Fruit fly (Drosophila melanogaster) whole organism, adult: ENCODE measurements around the gene CG9426.

ENCODE experiments used
- CG11617 ChIP-seq: fragments of 200-800 bp; sonication (Bioruptor generic); optimal IDR thresholded peaks from 2 replicates; lab custom pipeline; 2017; ENCODE audit warnings: mild to moderate bottlenecking, missing biosample characterization, missing genetic modification reagents, missing genetic modification characterization
- CG12768 ChIP-seq: fragments of 200-800 bp; sonication (Bioruptor generic); optimal IDR thresholded peaks from 2 replicates; lab custom pipeline; 2017; ENCODE audit warnings: missing biosample characterization, missing genetic modification characterization, mild to moderate bottlenecking, moderate library complexity, missing genetic modification reagents
- CG14711 ChIP-seq: fragments of 200-800 bp; sonication (Bioruptor generic); optimal IDR thresholded peaks from 2 replicates; lab custom pipeline; 2018; ENCODE audit warnings: missing biosample characterization, mild to moderate bottlenecking, missing genetic modification characterization, moderate library complexity
- CG1620 ChIP-seq: fragments of 200-800 bp; sonication (Bioruptor generic); optimal IDR thresholded peaks from 2 replicates; lab custom pipeline; 2016; ENCODE audit warnings: missing biosample characterization, missing genetic modification characterization
- CG33017 ChIP-seq: fragments of 200-800 bp; sonication (Bioruptor generic); optimal IDR thresholded peaks from 2 replicates; lab custom pipeline; 2018; ENCODE audit warnings: missing biosample characterization, mild to moderate bottlenecking, missing genetic modification characterization, moderate library complexity
- CG5204 ChIP-seq: fragments of 200-800 bp; sonication (Bioruptor generic); optimal IDR thresholded peaks from 2 replicates; lab custom pipeline; 2016; ENCODE audit warnings: missing biosample characterization, missing genetic modification characterization
- CG7045 ChIP-seq: fragments of 200-800 bp; sonication (Bioruptor generic); optimal IDR thresholded peaks from 2 replicates; lab custom pipeline; 2017; ENCODE audit warnings: missing biosample characterization, mild to moderate bottlenecking, missing genetic modification characterization
- CG7101 ChIP-seq: fragments of 200-800 bp; sonication (Bioruptor generic); optimal IDR thresholded peaks from 2 replicates; lab custom pipeline; 2018; ENCODE audit warnings: missing biosample characterization, mild to moderate bottlenecking, missing genetic modification characterization, moderate library complexity
- Clk ChIP-seq: fragments of 200-800 bp; sonication (Bioruptor generic); optimal IDR thresholded peaks from 2 replicates; lab custom pipeline; 2017; ENCODE audit warnings: missing biosample characterization, missing genetic modification characterization
- Crg-1 ChIP-seq: fragments of 200-800 bp; sonication (Bioruptor generic); optimal IDR thresholded peaks from 2 replicates; lab custom pipeline; 2016; ENCODE audit warnings: missing biosample characterization, missing genetic modification characterization
- Hr96 ChIP-seq: fragments of 200-800 bp; sonication (Bioruptor generic); optimal IDR thresholded peaks from 2 replicates; lab custom pipeline; 2016; ENCODE audit warnings: missing biosample characterization, missing genetic modification characterization
- Mnt ChIP-seq: fragments of 200-800 bp; sonication (Bioruptor generic); optimal IDR thresholded peaks from 2 replicates; lab custom pipeline; 2016; ENCODE audit warnings: missing biosample characterization, mild to moderate bottlenecking, missing genetic modification characterization
- bab1 ChIP-seq: fragments of 200-800 bp; sonication (Bioruptor generic); optimal IDR thresholded peaks from 3 replicates; lab custom pipeline; 2019; ENCODE audit warnings: missing biosample characterization, mild to moderate bottlenecking, missing genetic modification characterization, moderate library complexity
- cic ChIP-seq: fragments of 200-800 bp; sonication (Bioruptor generic); optimal IDR thresholded peaks from 2 replicates; lab custom pipeline; 2017; ENCODE audit warnings: missing biosample characterization, mild to moderate bottlenecking, missing genetic modification characterization, moderate library complexity
- cnc ChIP-seq, 2 experiments: fragments of >200 bp; optimal IDR thresholded peaks; 2 replicates each; lab custom pipeline; 2017
- kay ChIP-seq: fragments of 200-800 bp; sonication (Bioruptor generic); peaks from one replicate; lab custom pipeline; 2016; ENCODE audit warnings: missing biosample characterization, missing genetic modification characterization, borderline replicate concordance
- ovo ChIP-seq: fragments of 200-800 bp; sonication (Bioruptor generic); optimal IDR thresholded peaks from 2 replicates; lab custom pipeline; 2016; ENCODE audit warnings: missing biosample characterization, missing genetic modification characterization
- pad ChIP-seq: fragments of 200-800 bp; sonication (Bioruptor generic); optimal IDR thresholded peaks from 3 replicates; lab custom pipeline; 2017; ENCODE audit warnings: missing biosample characterization, missing genetic modification characterization, mild to moderate bottlenecking, moderate library complexity, missing genetic modification reagents
- tj ChIP-seq: fragments of 200-800 bp; sonication (Bioruptor generic); optimal IDR thresholded peaks from 3 replicates; lab custom pipeline; 2017; ENCODE audit warnings: missing biosample characterization, mild to moderate bottlenecking, missing genetic modification characterization, moderate library complexity
- toe ChIP-seq: fragments of 200-800 bp; sonication (Bioruptor generic); optimal IDR thresholded peaks from 2 replicates; lab custom pipeline; 2016; ENCODE audit warnings: missing biosample characterization, missing genetic modification characterization

The CG9426 gene

DNA sequence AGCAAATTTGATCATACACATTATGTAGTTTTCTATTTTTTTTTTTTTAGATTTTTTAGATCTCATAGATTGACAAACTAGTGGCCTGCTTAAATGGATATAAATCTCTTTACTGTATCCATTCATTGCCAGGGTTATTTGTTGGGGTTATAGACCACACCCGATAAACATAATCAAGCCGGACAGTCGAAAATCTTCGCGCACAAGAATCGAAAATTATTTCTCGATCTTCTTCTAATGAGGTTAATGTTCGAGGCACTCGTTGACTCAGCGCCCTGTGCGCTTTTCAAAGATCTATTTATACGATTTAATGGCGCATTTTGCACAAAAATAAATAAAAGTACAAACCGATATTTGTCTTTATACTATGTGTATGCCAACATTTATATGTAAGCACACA lies 39.9 kb upstream of the CG9426 start, which contains the start of gene CG31730:
TSS of gene CG31730 (minus strand) at position 101 of the 400 bp plus-strand sequence.
- TF ChIP-seq CG1620 (GFP tag; lab: Kevin White, UChicago) (no peak), ovo (GFP tag; lab: Kevin White, UChicago) (no peak), cic (GFP tag; lab: Kevin White, UChicago) (no peak), pad (GFP tag; lab: Kevin White, UChicago) (no peak), Mnt (GFP tag; lab: Kevin White, UChicago) (no peak), tj (GFP tag; lab: Kevin White, UChicago) (no peak), toe (GFP tag; lab: Kevin White, UChicago) (no peak)

DNA sequence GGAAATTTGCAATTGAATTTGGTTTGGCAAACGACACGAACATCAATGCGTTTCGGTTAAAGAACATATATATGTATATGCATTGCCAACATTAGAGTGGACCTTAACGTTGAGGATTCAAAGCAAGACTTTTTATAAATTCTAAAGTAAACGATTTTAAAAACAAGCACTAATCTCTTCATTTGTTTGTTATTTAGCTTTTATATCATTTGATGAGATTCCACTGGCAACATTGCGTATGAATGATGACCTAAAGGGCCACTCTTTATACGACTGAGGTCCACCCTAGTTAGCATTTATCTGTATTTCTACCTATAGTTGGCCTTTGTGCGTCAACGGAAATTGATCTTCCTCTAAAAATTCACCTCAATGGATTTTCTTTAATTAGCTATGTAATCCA lies 39.0 kb upstream of the CG9426 start:
- TF ChIP-seq CG7101 (tag; lab: Kevin White, UChicago): no peak
- TF ChIP-seq CG1620 (GFP tag; lab: Kevin White, UChicago): no peak
- TF ChIP-seq tj (GFP tag; lab: Kevin White, UChicago): no peak
- TF ChIP-seq toe (GFP tag; lab: Kevin White, UChicago): no peak
- no peak for TF ChIP-seq ovo (GFP tag; lab: Kevin White, UChicago)
- TF ChIP-seq pad (GFP tag; lab: Kevin White, UChicago): no peak
- no peak for TF ChIP-seq Hr96 (GFP tag; lab: Kevin White, UChicago)
- no peak for TF ChIP-seq CG33017 (tag; lab: Kevin White, UChicago)
- TF ChIP-seq cic (GFP tag; lab: Kevin White, UChicago): no peak
- no peak for TF ChIP-seq CG12768 (GFP tag; lab: Kevin White, UChicago)
- no peak for TF ChIP-seq cnc (optimal IDR thresholded peaks at IDR 0.05; lab: Kevin White, UChicago)
- no peak for TF ChIP-seq bab1 (GFP tag; lab: Kevin White, UChicago)
- TF ChIP-seq CG7045 (GFP tag; lab: Kevin White, UChicago): no peak

DNA sequence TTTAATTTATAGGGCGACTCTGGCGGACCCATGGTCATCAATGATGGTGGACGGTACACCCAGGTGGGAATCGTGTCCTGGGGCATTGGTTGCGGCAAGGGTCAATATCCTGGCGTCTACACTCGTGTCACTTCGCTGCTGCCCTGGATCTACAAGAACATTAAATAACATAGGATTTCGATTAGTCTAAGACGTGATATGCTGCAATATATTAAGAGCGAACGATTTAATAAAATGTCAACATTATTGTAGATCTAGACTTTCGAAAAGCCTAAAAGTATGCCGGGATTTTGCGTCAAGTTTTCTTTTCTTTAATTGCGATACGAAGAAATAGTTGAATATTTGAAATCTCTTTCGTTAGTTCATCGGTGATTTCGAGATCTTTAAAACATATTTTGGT lies 37.5 kb upstream of the CG9426 start, which contains the start of gene Naa20B:
TSS of gene Naa20B (plus strand) at position 301 of the 400 bp plus-strand sequence.
- TF ChIP-seq Hr96 (GFP tag; lab: Kevin White, UChicago) (no peak), CG11617 (GFP tag; lab: Kevin White, UChicago) (no peak), Clk (GFP tag; lab: Kevin White, UChicago) (no peak), Crg-1 (no peak), cic (GFP tag; lab: Kevin White, UChicago) (no peak), tj (GFP tag; lab: Kevin White, UChicago) (no peak), toe (GFP tag; lab: Kevin White, UChicago) (no peak), ovo (GFP tag; lab: Kevin White, UChicago) (no peak), CG1620 (GFP tag; lab: Kevin White, UChicago) (no peak), CG14711 (tag; lab: Kevin White, UChicago) (no peak), CG5204 (GFP tag; lab: Kevin White, UChicago) (no peak), bab1 (GFP tag; lab: Kevin White, UChicago) (no peak), CG12768 (GFP tag; lab: Kevin White, UChicago) (no peak), CG7101 (tag; lab: Kevin White, UChicago) (no peak), cnc (optimal IDR thresholded peaks at IDR 0.05; lab: Kevin White, UChicago) (no peak), pad (GFP tag; lab: Kevin White, UChicago) (no peak), kay (GFP tag; lab: Kevin White, UChicago) (no peak), Mnt (GFP tag; lab: Kevin White, UChicago) (no peak), CG33017 (tag; lab: Kevin White, UChicago) (no peak), CG7045 (GFP tag; lab: Kevin White, UChicago) (no peak)

DNA sequence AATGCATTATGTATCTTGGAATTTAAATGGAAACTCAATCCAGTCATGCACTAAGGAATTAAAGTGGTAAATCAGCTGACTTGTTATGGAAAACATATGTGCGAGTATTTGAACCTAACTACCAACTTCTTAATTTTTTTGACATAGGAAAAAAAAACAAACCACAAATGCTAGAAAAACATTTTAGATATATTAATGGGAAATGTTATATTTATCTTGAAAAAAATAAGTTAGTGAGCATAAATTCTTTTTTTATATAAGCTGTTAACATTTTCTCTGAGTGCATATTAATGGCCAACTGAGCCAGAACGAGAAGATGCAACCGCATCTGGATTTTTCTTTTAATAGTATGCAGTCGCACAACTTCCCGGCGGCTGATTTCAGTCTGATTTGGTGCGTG lies 31.4 kb upstream of the CG9426 start:
- TF ChIP-seq kay (GFP tag; lab: Kevin White, UChicago) (no peak), Hr96 (GFP tag; lab: Kevin White, UChicago) (no peak), pad (GFP tag; lab: Kevin White, UChicago) (no peak), cnc (optimal IDR thresholded peaks at IDR 0.05; lab: Kevin White, UChicago) (no peak), CG12768 (GFP tag; lab: Kevin White, UChicago) (no peak), CG14711 (tag; lab: Kevin White, UChicago) (no peak), CG11617 (GFP tag; lab: Kevin White, UChicago) (no peak), CG1620 (GFP tag; lab: Kevin White, UChicago) (no peak), bab1 (GFP tag; lab: Kevin White, UChicago) (no peak), CG5204 (GFP tag; lab: Kevin White, UChicago) (no peak), CG7045 (GFP tag; lab: Kevin White, UChicago) (no peak)

DNA sequence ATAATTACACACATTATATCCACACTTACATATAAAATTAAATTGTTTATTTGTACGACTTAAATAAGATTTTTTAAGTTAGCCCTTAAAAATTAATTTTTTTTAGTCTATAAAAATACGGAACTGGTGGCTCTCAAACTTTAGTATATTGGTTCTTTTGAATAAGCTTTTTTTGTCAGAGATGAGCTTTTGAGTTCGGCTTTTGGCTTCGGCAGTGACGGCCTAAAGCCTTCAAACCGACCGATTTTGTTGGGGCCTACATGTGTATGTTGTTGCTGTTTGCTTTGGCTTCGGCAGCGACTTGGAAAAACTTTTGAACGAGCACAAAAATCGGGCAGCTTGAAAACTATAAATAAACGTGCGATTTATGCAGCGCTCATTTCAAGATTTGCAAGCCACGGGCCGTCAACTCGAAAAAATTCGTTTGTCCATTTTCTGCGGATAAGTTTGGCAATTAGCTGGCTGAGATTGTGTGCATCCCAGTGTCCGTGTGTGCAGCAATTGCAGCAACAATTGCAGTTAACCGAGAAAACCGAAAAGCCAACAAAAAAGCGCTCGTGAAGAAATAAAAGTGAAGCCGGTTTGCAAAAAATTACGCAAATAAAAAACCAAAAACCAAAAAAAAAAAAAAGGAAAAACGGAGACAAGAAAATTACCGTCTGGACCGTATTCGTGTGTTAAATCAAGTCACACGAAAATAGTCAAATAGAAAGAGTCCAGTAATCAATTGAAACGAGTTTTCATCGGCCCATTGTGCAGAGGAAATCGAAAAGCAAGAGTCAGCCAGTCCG lies 26.3 kb upstream of the CG9426 start, which contains the start of gene CG16820:
TSS of gene CG16820 (plus strand) at position 378 of the 791 bp plus-strand sequence.
- TF ChIP-seq CG7045 (GFP tag; lab: Kevin White, UChicago) (no peak), kay (GFP tag; lab: Kevin White, UChicago) (peak; percentile 24)

dm6 chr2L:13244759-13245308 lies 25.1 kb upstream of the CG9426 start:
- TF ChIP-seq bab1 (GFP tag; lab: Kevin White, UChicago) (no peak), Mnt (GFP tag; lab: Kevin White, UChicago) (no peak), cnc (optimal IDR thresholded peaks at IDR 0.05; lab: Kevin White, UChicago) (no peak), toe (GFP tag; lab: Kevin White, UChicago) (no peak), kay (GFP tag; lab: Kevin White, UChicago) (no peak), Crg-1 (no peak), CG11617 (GFP tag; lab: Kevin White, UChicago) (no peak), tj (GFP tag; lab: Kevin White, UChicago) (no peak), cic (GFP tag; lab: Kevin White, UChicago) (no peak), CG12768 (GFP tag; lab: Kevin White, UChicago) (no peak)
